Fruit fly (Drosophila melanogaster): ENCODE measurements around the gene ECSIT.

DNA sequence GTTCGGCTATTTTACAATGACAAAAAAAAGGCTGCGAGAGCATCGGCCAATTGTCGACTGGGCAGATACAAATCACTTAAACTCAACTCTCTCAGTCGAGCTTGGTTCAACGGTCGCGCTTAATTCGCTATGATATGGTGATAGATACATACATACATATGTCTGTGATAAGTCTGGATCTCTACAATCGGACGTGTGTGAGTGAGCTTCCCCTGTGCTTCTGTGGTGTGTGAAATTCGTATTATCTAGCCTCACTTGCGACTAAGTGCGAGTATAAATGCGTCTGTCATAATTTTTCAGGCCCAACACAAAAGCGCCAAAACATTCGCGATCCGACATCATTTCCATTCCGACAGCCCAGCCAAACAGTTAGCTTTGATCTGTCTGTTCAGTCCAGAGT, 15.5 kb upstream of the ECSIT start, which contains the start of gene CG1213:
- TF ChIP-seq CTCF (optimal IDR thresholded peaks at IDR 0.05): no peak
- TF ChIP-seq CG8478 (optimal IDR thresholded peaks at IDR 0.05): no peak
